Worm (Caenorhabditis elegans): ENCODE results near the gene egl-10.

DNA sequence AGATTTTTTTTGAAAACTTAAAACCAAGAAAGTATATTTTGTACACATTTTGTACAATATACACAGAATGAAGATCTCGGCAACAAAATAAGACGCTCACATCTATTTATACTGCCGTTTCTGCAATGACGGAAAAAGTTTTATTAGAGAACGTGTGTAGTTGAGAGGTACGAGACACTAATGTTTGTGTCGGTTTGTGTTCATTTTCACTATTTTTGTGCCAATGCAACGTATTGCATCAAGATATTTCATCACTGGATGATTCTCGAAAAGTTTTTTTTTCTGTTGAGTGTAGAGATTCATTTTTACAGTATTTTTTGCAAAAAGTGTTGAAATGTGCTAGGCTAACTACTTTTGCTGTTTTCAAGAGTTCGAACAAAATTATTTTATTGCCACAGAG lies 53.8 kb downstream of the egl-10 start:
- TF ChIP-seq him-1 (tag; optimal IDR thresholded peaks at IDR 0.05) (no peak), dao-5 (tag; optimal IDR thresholded peaks at IDR 0.05) (no peak)

All from whole organism, L4/young adult.